Fruit fly (Drosophila melanogaster): ENCODE measurements around the gene sofe.

sofe gene

dm6 chrX:10857376-10857775 lies at the start of gene sofe, which contains the start of gene CG2186 (continued):
- peak; percentile 35 for TF ChIP-seq Abd-B (GFP tag; optimal IDR thresholded peaks at IDR 0.05)
- TF ChIP-seq yki (optimal IDR thresholded peaks at IDR 0.05) = no peak
- peak; percentile 29 for TF ChIP-seq Bdp1 (GFP tag; optimal IDR thresholded peaks at IDR 0.05)
- no peak for TF ChIP-seq CG11696 (GFP tag; IDR thresholded peaks at IDR 0.05)
- TF ChIP-seq CG8944 (GFP tag; optimal IDR thresholded peaks at IDR 0.05) = peak; percentile 44
- TF ChIP-seq Myb (GFP tag; optimal IDR thresholded peaks at IDR 0.05) = peak; percentile 91
- TF ChIP-seq hth (optimal IDR thresholded peaks at IDR 0.05) = no peak

dm6 chrX:10906222-10906866 lies 49.1 kb upstream of the sofe start:
- TF ChIP-seq YL-1 (GFP tag; optimal IDR thresholded peaks at IDR 0.05) (no peak), CG11093 (GFP tag; IDR thresholded peaks at IDR 0.05) (no peak), amos (GFP tag; IDR thresholded peaks at IDR 0.05; ENCODE audit: partially characterized antibody) (peak; percentile 55; the same call in 1 of the 2 replicates), tap (tag; optimal IDR thresholded peaks at IDR 0.05) (no peak), Pdp1 (GFP tag; optimal IDR thresholded peaks at IDR 0.05) (no peak), MESR4 (GFP tag; optimal IDR thresholded peaks at IDR 0.05) (no peak), h (optimal IDR thresholded peaks at IDR 0.05) (no peak), ftz-f1 (GFP tag; optimal IDR thresholded peaks at IDR 0.05) (no peak), Hr39 (optimal IDR thresholded peaks at IDR 0.05) (no peak), chm (GFP tag; IDR thresholded peaks at IDR 0.05) (no peak), NC2β (GFP tag; optimal IDR thresholded peaks at IDR 0.05) (no peak), CG32532 (GFP tag; IDR thresholded peaks at IDR 0.05) (no peak), CG13287 (GFP tag; IDR thresholded peaks at IDR 0.05; ENCODE audit: partially characterized antibody) (peak; percentile 24; the same call in 1 of the 2 replicates), Fer2 (tag; optimal IDR thresholded peaks at IDR 0.05) (no peak), CG8388 (GFP tag; optimal IDR thresholded peaks at IDR 0.05) (no peak), Aef1 (GFP tag; IDR thresholded peaks at IDR 0.05) (no peak), cg (GFP tag; optimal IDR thresholded peaks at IDR 0.05) (no peak), bbx (GFP tag; IDR thresholded peaks at IDR 0.05; ENCODE audit: partially characterized antibody) (peak; percentile 18; the same call in 1 of the 2 replicates), scrt (GFP tag; optimal IDR thresholded peaks at IDR 0.05) (no peak), CG16815 (GFP tag; optimal IDR thresholded peaks at IDR 0.05) (no peak), exex (tag; optimal IDR thresholded peaks at IDR 0.05) (no peak), schlank (tag; optimal IDR thresholded peaks at IDR 0.05) (no peak), CG32767 (GFP tag; IDR thresholded peaks at IDR 0.05) (no peak), Gsc (GFP tag; IDR thresholded peaks at IDR 0.05) (no peak), C15 (GFP tag; IDR thresholded peaks at IDR 0.05) (no peak), CG7987 (GFP tag; optimal IDR thresholded peaks at IDR 0.05) (no peak), CG10366 (GFP tag; IDR thresholded peaks at IDR 0.05) (no peak), hbn (GFP tag; IDR thresholded peaks at IDR 0.05; ENCODE audit: partially characterized antibody) (peak; percentile 18; the same call in 1 of the 2 replicates), CG12391 (tag; optimal IDR thresholded peaks at IDR 0.05) (no peak), D (optimal IDR thresholded peaks at IDR 0.05) (no peak), D (GFP tag; optimal IDR thresholded peaks at IDR 0.05) (no peak), CG9215 (GFP tag; IDR thresholded peaks at IDR 0.05) (peak; percentile 31), knrl (GFP tag; IDR thresholded peaks at IDR 0.05; ENCODE audit: partially characterized antibody) (no peak), Hey (tag; optimal IDR thresholded peaks at IDR 0.05) (no peak), D19A (tag; optimal IDR thresholded peaks at IDR 0.05) (no peak), trem (tag; optimal IDR thresholded peaks at IDR 0.05) (no peak), CG4424 (GFP tag; optimal IDR thresholded peaks at IDR 0.05) (no peak), fu2 (GFP tag; optimal IDR thresholded peaks at IDR 0.05) (no peak), Dll (GFP tag; IDR thresholded peaks at IDR 0.05; ENCODE audit: partially characterized antibody) (0 out of 4 replicates have a peak, but pooled peaks have one; percentile 35), zf30C (GFP tag; optimal IDR thresholded peaks at IDR 0.05) (peak; percentile 5), Rx (GFP tag; IDR thresholded peaks at IDR 0.05) (no peak), MBD-R2 (GFP tag; IDR thresholded peaks at IDR 0.05) (0 out of 2 replicates have a peak, but pooled peaks have one; percentile 16), CG4820 (GFP tag; optimal IDR thresholded peaks at IDR 0.05) (no peak)
